Worm (Caenorhabditis elegans) whole organism, L4 larva: ENCODE results near the gene madf-8.
A peak's percentile ranks its signal among the peaks of the same experiment; 100 is the strongest.

ENCODE experiments used
- T20F7.1 ChIP-seq: fragments of 200-800 bp; sonication (Bioruptor generic); optimal IDR thresholded peaks from 2 replicates; lab custom pipeline; 2018; ENCODE audit warnings: mild to moderate bottlenecking, missing genetic modification characterization, missing compliant biosample characterization
- ama-1 ChIP-seq: fragments of 150-350 bp; optimal IDR thresholded peaks from 2 replicates; lab custom pipeline; 2014; ENCODE audit warnings: inconsistent platforms, mixed read lengths
- daf-19 ChIP-seq: fragments of 200-800 bp; sonication (Bioruptor generic); conservative IDR thresholded peaks from 2 replicates; pipeline ENCODE4 v1.3.6; 2022; ENCODE audit warnings: missing genetic modification characterization, missing compliant biosample characterization
- dpl-1 ChIP-seq: fragments of 150-350 bp; optimal IDR thresholded peaks from 2 replicates; lab custom pipeline; 2014; ENCODE audit warnings: missing biosample characterization, missing genetic modification reagents, missing genetic modification characterization
- hmg-1.1 ChIP-seq: fragments of 200-800 bp; sonication (Bioruptor generic); IDR thresholded peaks from 2 replicates; pipeline ENCODE4 v1.3.6; 2022; ENCODE audit warnings: missing genetic modification reagents, missing genetic modification characterization, missing compliant biosample characterization
- lsy-2 ChIP-seq, 2 experiments: fragments of 150-350 bp in 1 of 2; sonication (generic microtip) in 1 of 2; optimal IDR thresholded peaks; 2 replicates each; lab custom pipeline; 2014 to 2017; ENCODE audit warnings: missing biosample characterization in 2 of 2, missing genetic modification characterization in 2 of 2
- madf-9 ChIP-seq: fragments of 200-800 bp; sonication (Bioruptor generic); conservative IDR thresholded peaks from 2 replicates; pipeline ENCODE4 v1.3.6; 2022; ENCODE audit warnings: missing genetic modification reagents, missing genetic modification characterization, missing compliant biosample characterization
- nhr-102 ChIP-seq: sonication (generic microtip); optimal IDR thresholded peaks from 2 replicates; lab custom pipeline; 2016; ENCODE audit warnings: mild to moderate bottlenecking, missing genetic modification characterization, moderate library complexity, missing compliant biosample characterization
- nhr-25 ChIP-seq: sonication (generic microtip); optimal IDR thresholded peaks from 2 replicates; lab custom pipeline; 2017; ENCODE audit warnings: missing genetic modification characterization, mild to moderate bottlenecking, missing compliant biosample characterization, antibody characterized with exemption, moderate library complexity, borderline replicate concordance; ENCODE audit not compliant: insufficient read depth
- nhr-77 ChIP-seq: fragments of 150-350 bp; optimal IDR thresholded peaks from 2 replicates; lab custom pipeline; 2014; ENCODE audit warnings: missing biosample characterization, missing genetic modification characterization
- ztf-11 ChIP-seq: fragments of 150-350 bp; optimal IDR thresholded peaks from 2 replicates; lab custom pipeline; 2014; ENCODE audit warnings: missing biosample characterization, missing genetic modification characterization

DNA sequence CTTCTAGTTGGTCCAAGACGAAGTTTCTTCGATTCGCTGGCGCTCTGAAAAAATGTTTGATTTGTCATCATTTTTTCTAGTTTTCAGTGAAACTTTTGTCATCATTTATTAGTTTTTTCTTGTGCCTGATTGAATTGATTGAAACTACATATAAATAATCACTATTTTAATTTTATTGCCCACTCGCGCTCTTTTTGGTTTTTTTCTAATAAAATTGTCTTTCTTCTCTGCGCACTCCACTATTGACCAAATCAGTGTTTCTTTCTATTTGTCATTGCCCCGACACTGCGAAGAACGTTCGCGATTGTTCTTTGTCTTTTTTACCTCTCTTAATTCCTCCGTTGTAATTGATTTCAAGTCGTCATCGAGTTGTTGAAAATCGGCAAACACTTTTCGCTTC is 366 bp downstream of the madf-8 start:
- TF ChIP-seq lsy-2 (tag; optimal IDR thresholded peaks at IDR 0.05; lab: Kevin White, UChicago) = no peak
- no peak for TF ChIP-seq ama-1 (lab: Kevin White, UChicago)
- no peak for TF ChIP-seq hmg-1.1 (GFP tag; lab: Robert Waterston, UW)
- TF ChIP-seq nhr-102 = no peak
- no peak for TF ChIP-seq T20F7.1 (GFP tag; lab: Kevin White, UChicago)
- TF ChIP-seq nhr-77 (tag; lab: Kevin White, UChicago) = peak; percentile 35
- no peak for TF ChIP-seq ztf-11 (tag; lab: Kevin White, UChicago)
- TF ChIP-seq madf-9 (GFP tag; lab: Robert Waterston, UW) = no peak
- TF ChIP-seq nhr-25 (tag; lab: Kevin White, UChicago) = no peak
- TF ChIP-seq dpl-1 (GFP tag; lab: Kevin White, UChicago) = no peak
- TF ChIP-seq daf-19 = no peak
